Worm (Caenorhabditis elegans): ENCODE data around the gene srh-145.

DNA sequence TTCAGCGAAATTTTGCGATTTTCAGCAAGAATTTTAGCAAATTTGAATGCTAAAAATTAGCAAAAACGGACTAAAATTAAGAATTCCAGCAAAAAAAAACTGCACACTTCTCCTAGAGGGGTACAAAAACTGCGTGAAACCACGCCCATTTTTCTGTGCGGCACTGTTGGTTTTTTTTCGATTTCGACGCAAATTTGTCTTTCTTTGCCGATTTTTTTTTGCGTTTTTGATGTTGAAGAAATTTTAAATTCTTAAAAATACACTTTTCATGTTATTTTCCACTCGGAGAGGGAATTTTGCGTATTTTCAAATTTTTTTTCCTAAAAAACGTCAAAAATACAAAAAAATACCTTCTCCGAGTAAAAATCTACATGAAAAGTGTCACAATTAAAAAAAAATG lies 6.5 kb upstream of the srh-145 start, which contains the start of gene syp-1:
- no peak for TF ChIP-seq nhr-25 (tag; optimal IDR thresholded peaks at IDR 0.05; ENCODE audit: borderline replicate concordance, insufficient read depth)
- TF ChIP-seq dmd-9 (GFP tag; IDR thresholded peaks at IDR 0.05) = no peak
- TF ChIP-seq zag-1 (tag; optimal IDR thresholded peaks at IDR 0.05) = no peak
- no peak for TF ChIP-seq pha-4 (GFP tag; IDR thresholded peaks at IDR 0.05)
- no peak for TF ChIP-seq pha-4 (tag; optimal IDR thresholded peaks at IDR 0.05)
- TF ChIP-seq arid-1 (GFP tag; conservative IDR thresholded peaks at IDR 0.05) = no peak
- no peak for TF ChIP-seq F49E8.2 (tag; optimal IDR thresholded peaks at IDR 0.05; ENCODE audit: borderline replicate concordance)
- TF ChIP-seq nhr-6 (tag; optimal IDR thresholded peaks at IDR 0.05) = no peak
